Worm (Caenorhabditis elegans) whole organism, early embryonic: Measurements from ENCODE around the gene ZC239.17.

ENCODE experiments used
- F13C5.2 ChIP-seq: sonication (generic microtip); optimal IDR thresholded peaks from 2 replicates; lab custom pipeline; 2017; ENCODE audit warnings: mild to moderate bottlenecking, missing genetic modification characterization, inconsistent platforms, missing compliant biosample characterization
- aly-1 ChIP-seq: sonication (generic microtip); optimal IDR thresholded peaks from 2 replicates; lab custom pipeline; 2016; ENCODE audit warnings: missing genetic modification characterization, missing compliant biosample characterization
- ama-1 ChIP-seq: fragments of 150-350 bp; optimal IDR thresholded peaks from 2 replicates; lab custom pipeline; 2014
- ceh-13 ChIP-seq: fragments of 200-800 bp; sonication (Bioruptor generic); optimal IDR thresholded peaks from 2 replicates; lab custom pipeline; 2018; ENCODE audit warnings: mild to moderate bottlenecking, missing genetic modification characterization, missing compliant biosample characterization
- ets-7 ChIP-seq: sonication (generic microtip); optimal IDR thresholded peaks from 2 replicates; lab custom pipeline; 2016; ENCODE audit warnings: missing genotype, missing genetic modification characterization, missing compliant biosample characterization
- flt-1 ChIP-seq: fragments of 200-800 bp; sonication (Bioruptor generic); IDR thresholded peaks from 2 replicates; pipeline ENCODE4 v1.3.6; 2022; ENCODE audit warnings: missing genetic modification characterization, missing compliant biosample characterization
- hmbx-1 ChIP-seq: sonication (generic microtip); optimal IDR thresholded peaks from 2 replicates; lab custom pipeline; 2016; ENCODE audit warnings: mild to moderate bottlenecking, missing genetic modification characterization, missing compliant biosample characterization
- hmg-4 ChIP-seq: fragments of 200-800 bp; sonication (Bioruptor generic); optimal IDR thresholded peaks from 2 replicates; lab custom pipeline; 2018; ENCODE audit warnings: mild to moderate bottlenecking, missing genetic modification characterization, missing compliant biosample characterization
- scrt-1 ChIP-seq: fragments of 200-800 bp; sonication (Bioruptor generic); IDR thresholded peaks from 2 replicates; pipeline ENCODE4 v1.3.6; 2022; ENCODE audit warnings: missing genetic modification characterization, missing compliant biosample characterization
- tbx-11 ChIP-seq: fragments of 200-800 bp; sonication (Bioruptor generic); IDR thresholded peaks from 2 replicates; pipeline ENCODE4 v1.3.6; 2022; ENCODE audit warnings: missing genetic modification characterization, missing compliant biosample characterization
- tra-4 ChIP-seq: sonication (generic microtip); optimal IDR thresholded peaks from 2 replicates; lab custom pipeline; 2017; ENCODE audit warnings: missing genetic modification characterization, missing compliant biosample characterization

- TF ChIP-seq F13C5.2 (tag; lab: Kevin White, UChicago) (no peak), ama-1 (lab: Kevin White, UChicago) (no peak), flt-1 (GFP tag; lab: Robert Waterston, UW) (no peak), hmbx-1 (tag; lab: Kevin White, UChicago) (no peak), tbx-11 (GFP tag; lab: Robert Waterston, UW) (no peak), ceh-13 (GFP tag; lab: Kevin White, UChicago) (no peak), aly-1 (no peak), scrt-1 (GFP tag; lab: Robert Waterston, UW) (no peak), hmg-4 (GFP tag; lab: Kevin White, UChicago) (no peak), ets-7 (tag; lab: Kevin White, UChicago) (no peak), tra-4 (no peak)
Observed at ce11 chrII:3240207-3240606, 14.5 kb upstream of the ZC239.17 start, which contains the start of gene C17F4.3.
